Fruit fly (Drosophila melanogaster): ENCODE results near the gene CG10681.
A peak's percentile ranks its signal among the peaks of the same experiment; 100 is the strongest.

Gene CG10681

dm6 chr3L:12468016-12468415 is 33.3 kb upstream of the CG10681 start, which contains the start of gene eyg (continued):
- TF ChIP-seq Med (GFP tag): peak; percentile 94
- peak; percentile 81 for TF ChIP-seq HmgZ (tag; optimal IDR thresholded peaks at IDR 0.05)
- TF ChIP-seq Bgb (GFP tag; IDR thresholded peaks at IDR 0.05; ENCODE audit: partially characterized antibody): peak; percentile 82
- TF ChIP-seq CG11695 (GFP tag; IDR thresholded peaks at IDR 0.05): 0 out of 3 replicates have a peak, but pooled peaks have one; percentile 35
- TF ChIP-seq CG2678 (tag; optimal IDR thresholded peaks at IDR 0.05): no peak
- TF ChIP-seq CG11398 (GFP tag; optimal IDR thresholded peaks at IDR 0.05): peak; percentile 21
- TF ChIP-seq PHDP (tag; optimal IDR thresholded peaks at IDR 0.05): peak; percentile 41
- peak; percentile 29; the same call in 1 of the 3 replicates for TF ChIP-seq tgo (GFP tag; IDR thresholded peaks at IDR 0.05)
- TF ChIP-seq zf30C (GFP tag; optimal IDR thresholded peaks at IDR 0.05): peak; percentile 40
- peak; percentile 100 for TF ChIP-seq Nf-YC (tag; optimal IDR thresholded peaks at IDR 0.05)
- TF ChIP-seq Ets97D (GFP tag; optimal IDR thresholded peaks at IDR 0.05): peak; percentile 12
- peak in 1 of 2 experiments; percentile 36 for TF ChIP-seq tll (GFP tag; optimal IDR thresholded peaks at IDR 0.05)
- TF ChIP-seq gsb-n (tag; optimal IDR thresholded peaks at IDR 0.05): peak; percentile 55
- 0 out of 2 replicates have a peak, but pooled peaks have one; percentile 18 for TF ChIP-seq CG9932 (GFP tag; IDR thresholded peaks at IDR 0.05)
- peak; percentile 66 for TF ChIP-seq CrebB (tag; optimal IDR thresholded peaks at IDR 0.05)
- TF ChIP-seq cg (GFP tag; optimal IDR thresholded peaks at IDR 0.05): peak; percentile 86
- TF ChIP-seq knrl (GFP tag; IDR thresholded peaks at IDR 0.05; ENCODE audit: partially characterized antibody): peak; percentile 49; the same call in 1 of the 3 replicates
- TF ChIP-seq CG3065 (GFP tag; optimal IDR thresholded peaks at IDR 0.05): peak; percentile 4
- TF ChIP-seq CG17385 (GFP tag; optimal IDR thresholded peaks at IDR 0.05): peak; percentile 100
- peak; percentile 52 for TF ChIP-seq nerfin-1 (tag; optimal IDR thresholded peaks at IDR 0.05)
- TF ChIP-seq CkIIα-i1 (GFP tag; IDR thresholded peaks at IDR 0.05): no peak
- no peak for TF ChIP-seq CG33557 (GFP tag; optimal IDR thresholded peaks at IDR 0.05)
- peak; percentile 4 for TF ChIP-seq chn (GFP tag; optimal IDR thresholded peaks at IDR 0.05)
- peak; percentile 47; the same call in 1 of the 2 replicates for TF ChIP-seq inv (GFP tag; IDR thresholded peaks at IDR 0.05; ENCODE audit: partially characterized antibody)
- TF ChIP-seq oc (tag; optimal IDR thresholded peaks at IDR 0.05): peak; percentile 48
- TF ChIP-seq CG5180 (GFP tag; optimal IDR thresholded peaks at IDR 0.05): peak; percentile 61
- peak; percentile 16 for TF ChIP-seq Myb (GFP tag; optimal IDR thresholded peaks at IDR 0.05)
- no peak for TF ChIP-seq kay (GFP tag; optimal IDR thresholded peaks at IDR 0.05)
- TF ChIP-seq CG14050 (GFP tag; IDR thresholded peaks at IDR 0.05): peak; percentile 41; the same call in 2 of the 3 replicates
- TF ChIP-seq Nf-YB (GFP tag; optimal IDR thresholded peaks at IDR 0.05): peak; percentile 100
- TF ChIP-seq Hr39 (optimal IDR thresholded peaks at IDR 0.05): no peak
- peak; percentile 81 for TF ChIP-seq bbx (GFP tag; IDR thresholded peaks at IDR 0.05; ENCODE audit: partially characterized antibody)
- TF ChIP-seq CG17359 (tag; optimal IDR thresholded peaks at IDR 0.05): peak; percentile 25
- TF ChIP-seq Blimp-1 (GFP tag; optimal IDR thresholded peaks at IDR 0.05): peak; percentile 26
- peak; percentile 68 for TF ChIP-seq Jarid2 (GFP tag; optimal IDR thresholded peaks at IDR 0.05)
- peak; percentile 79 for TF ChIP-seq vvl (GFP tag; IDR thresholded peaks at IDR 0.05)
- TF ChIP-seq sug (tag; optimal IDR thresholded peaks at IDR 0.05): peak; percentile 49
- no peak for TF ChIP-seq CG1529 (GFP tag; optimal IDR thresholded peaks at IDR 0.05)
- TF ChIP-seq ind (GFP tag; optimal IDR thresholded peaks at IDR 0.05): peak; percentile 2
- peak; percentile 63; the same call in 1 of the 2 replicates for TF ChIP-seq ato (GFP tag; IDR thresholded peaks at IDR 0.05; ENCODE audit: partially characterized antibody)
- peak; percentile 30 for TF ChIP-seq CG12236 (GFP tag; optimal IDR thresholded peaks at IDR 0.05)
- TF ChIP-seq CG10462 (GFP tag; optimal IDR thresholded peaks at IDR 0.05): no peak
- TF ChIP-seq ab (GFP tag; optimal IDR thresholded peaks at IDR 0.05): peak; percentile 57
- TF ChIP-seq D (optimal IDR thresholded peaks at IDR 0.05): no peak
- peak; percentile 11 for TF ChIP-seq D (GFP tag; optimal IDR thresholded peaks at IDR 0.05)
- peak; percentile 61 for TF ChIP-seq mirr (GFP tag; optimal IDR thresholded peaks at IDR 0.05)
- no peak for TF ChIP-seq Dip3 (GFP tag; optimal IDR thresholded peaks at IDR 0.05)
- TF ChIP-seq Stat92E (GFP tag; optimal IDR thresholded peaks at IDR 0.05): peak in 1 of 3 experiments; percentile 76
- TF ChIP-seq CG42726 (GFP tag; IDR thresholded peaks at IDR 0.05; ENCODE audit: partially characterized antibody): peak; percentile 58; the same call in 1 of the 2 replicates
